Fruit fly (Drosophila melanogaster) whole organism, prepupa: Measurements from ENCODE around the gene CG15317.
A peak's percentile ranks its signal among the peaks of the same experiment; 100 is the strongest.

Experiments
- Blimp-1 ChIP-seq: fragments of 200-800 bp; sonication (Bioruptor generic); optimal IDR thresholded peaks from 3 replicates; lab custom pipeline; 2017; ENCODE audit warnings: missing biosample characterization, missing genetic modification characterization, mild to moderate bottlenecking, moderate library complexity, missing genetic modification reagents
- CG10669 ChIP-seq: fragments of 200-800 bp; sonication (Bioruptor generic); optimal IDR thresholded peaks from 3 replicates; lab custom pipeline; 2018; ENCODE audit warnings: missing biosample characterization, mild to moderate bottlenecking, missing genetic modification characterization, moderate library complexity
- CG11902 ChIP-seq: fragments of 200-800 bp; sonication (Bioruptor generic); optimal IDR thresholded peaks from 3 replicates; lab custom pipeline; 2016; ENCODE audit warnings: missing biosample characterization, missing genetic modification characterization
- CG15336 ChIP-seq: fragments of 200-800 bp; sonication (Bioruptor generic); IDR thresholded peaks from 2 replicates; pipeline ENCODE4 v1.3.6; 2022; ENCODE audit warnings: missing biosample characterization, missing genetic modification characterization
- CG16779 ChIP-seq: fragments of 200-800 bp; sonication (Bioruptor generic); optimal IDR thresholded peaks from 3 replicates; lab custom pipeline; 2017; ENCODE audit warnings: missing biosample characterization, mild to moderate bottlenecking, missing genetic modification characterization
- CG32006 ChIP-seq: fragments of 200-800 bp; sonication (Bioruptor generic); optimal IDR thresholded peaks from 3 replicates; lab custom pipeline; 2017; ENCODE audit warnings: missing biosample characterization, mild to moderate bottlenecking, missing genetic modification characterization
- CG3919 ChIP-seq: fragments of 200-800 bp; sonication (Bioruptor generic); optimal IDR thresholded peaks from 3 replicates; lab custom pipeline; 2016; ENCODE audit warnings: missing biosample characterization, missing genetic modification characterization
- CG4318 ChIP-seq: fragments of 200-800 bp; sonication (Bioruptor generic); optimal IDR thresholded peaks from 3 replicates; lab custom pipeline; 2017; ENCODE audit warnings: missing biosample characterization, mild to moderate bottlenecking, missing genetic modification characterization
- CG6163 ChIP-seq: fragments of 200-800 bp; sonication (Bioruptor generic); IDR thresholded peaks from 3 replicates; pipeline ENCODE4 v1.3.6; 2022; ENCODE audit warnings: missing biosample characterization, missing genetic modification characterization
- CG6276 ChIP-seq: fragments of 200-800 bp; sonication (Bioruptor generic); optimal IDR thresholded peaks from 2 replicates; lab custom pipeline; 2017; ENCODE audit warnings: missing biosample characterization, mild to moderate bottlenecking, missing genetic modification characterization
- CG6854 ChIP-seq: fragments of 200-800 bp; sonication (Bioruptor generic); optimal IDR thresholded peaks from 2 replicates; lab custom pipeline; 2017; ENCODE audit warnings: missing biosample characterization, mild to moderate bottlenecking, missing genetic modification characterization
- CG7368 ChIP-seq: fragments of 200-800 bp; sonication (Bioruptor generic); optimal IDR thresholded peaks from 3 replicates; lab custom pipeline; 2016; ENCODE audit warnings: missing biosample characterization, missing genetic modification characterization
- CG8119 ChIP-seq: fragments of 200-800 bp; sonication (Bioruptor generic); IDR thresholded peaks from 3 replicates; pipeline ENCODE4 v1.3.6; 2022; ENCODE audit warnings: missing biosample characterization, missing genetic modification characterization
- CG8319 ChIP-seq: fragments of 200-800 bp; sonication (Bioruptor generic); optimal IDR thresholded peaks from 3 replicates; lab custom pipeline; 2016; ENCODE audit warnings: missing biosample characterization, missing genetic modification characterization
- CG8632 ChIP-seq: fragments of 200-800 bp; sonication (Bioruptor generic); optimal IDR thresholded peaks from 3 replicates; lab custom pipeline; 2016; ENCODE audit warnings: missing biosample characterization, missing genetic modification characterization
- Eip78C ChIP-seq: fragments of 200-800 bp; sonication (Bioruptor generic); peaks from one replicate; lab custom pipeline; 2016; ENCODE audit warnings: missing biosample characterization, missing genetic modification characterization
- Eip93F ChIP-seq: fragments of 200-800 bp; sonication (Bioruptor generic); optimal IDR thresholded peaks from 2 replicates; lab custom pipeline; 2016; ENCODE audit warnings: missing biosample characterization, mild to moderate bottlenecking, missing genetic modification characterization
- Ets21C ChIP-seq: fragments of 200-800 bp; sonication (Bioruptor generic); optimal IDR thresholded peaks from 3 replicates; lab custom pipeline; 2016; ENCODE audit warnings: missing biosample characterization, missing genetic modification characterization
- Ets96B ChIP-seq: fragments of 200-800 bp; optimal IDR thresholded peaks from 2 replicates; lab custom pipeline; 2019; ENCODE audit warnings: missing biosample characterization, mild to moderate bottlenecking, missing genetic modification characterization, moderate library complexity
- Gug ChIP-seq: fragments of 200-800 bp; sonication (Bioruptor generic); IDR thresholded peaks from 2 replicates; pipeline ENCODE4 v1.3.6; 2022; ENCODE audit warnings: missing biosample characterization, missing genetic modification characterization
- Hr38 ChIP-seq: sonication (Bioruptor generic); optimal IDR thresholded peaks from 2 replicates; lab custom pipeline; 2016; ENCODE audit warnings: missing biosample characterization, missing genetic modification characterization
- Hr39 ChIP-seq: fragments of 200-800 bp; sonication (Bioruptor generic); optimal IDR thresholded peaks from 2 replicates; lab custom pipeline; 2016; ENCODE audit warnings: missing biosample characterization, missing genetic modification characterization
- Hr4 ChIP-seq: fragments of 200-800 bp; sonication (Bioruptor generic); optimal IDR thresholded peaks from 3 replicates; lab custom pipeline; 2016; ENCODE audit warnings: missing biosample characterization, missing genetic modification characterization
- Lpt ChIP-seq: fragments of 200-800 bp; sonication (Bioruptor generic); optimal IDR thresholded peaks from 3 replicates; lab custom pipeline; 2016; ENCODE audit warnings: missing biosample characterization, missing genetic modification characterization
- OdsH ChIP-seq: fragments of 200-800 bp; sonication (Bioruptor generic); optimal IDR thresholded peaks from 3 replicates; lab custom pipeline; 2016; ENCODE audit warnings: missing biosample characterization, missing genetic modification characterization
- Smox ChIP-seq: fragments of 200-800 bp; sonication (Bioruptor generic); optimal IDR thresholded peaks from 3 replicates; lab custom pipeline; 2016; ENCODE audit warnings: missing biosample characterization, missing genetic modification characterization
- Sox102F ChIP-seq: fragments of 200-800 bp; sonication (Bioruptor generic); optimal IDR thresholded peaks from 2 replicates; lab custom pipeline; 2016; ENCODE audit warnings: missing biosample characterization, mild to moderate bottlenecking, missing genetic modification characterization
- Sox14 ChIP-seq: fragments of 200-800 bp; sonication (Bioruptor generic); optimal IDR thresholded peaks from 3 replicates; lab custom pipeline; 2016; ENCODE audit warnings: missing biosample characterization, missing genetic modification characterization
- Sox15 ChIP-seq: fragments of 200-800 bp; sonication (Bioruptor generic); optimal IDR thresholded peaks from 3 replicates; lab custom pipeline; 2016; ENCODE audit warnings: missing biosample characterization, missing genetic modification characterization
- achi ChIP-seq: fragments of 200-800 bp; sonication (Bioruptor generic); optimal IDR thresholded peaks from 3 replicates; lab custom pipeline; 2016; ENCODE audit warnings: missing biosample characterization, missing genetic modification characterization
- cyc ChIP-seq: fragments of 200-800 bp; sonication (Bioruptor generic); optimal IDR thresholded peaks from 3 replicates; lab custom pipeline; 2016; ENCODE audit warnings: missing biosample characterization, missing genetic modification characterization
- dac ChIP-seq: fragments of 200-800 bp; sonication (Bioruptor generic); optimal IDR thresholded peaks from 2 replicates; lab custom pipeline; 2017; ENCODE audit warnings: missing biosample characterization, mild to moderate bottlenecking, missing genetic modification characterization
- dsx ChIP-seq: fragments of 200-800 bp; optimal IDR thresholded peaks from 3 replicates; lab custom pipeline; 2019; ENCODE audit warnings: missing biosample characterization, mild to moderate bottlenecking, missing genetic modification characterization, moderate library complexity; ENCODE audit not compliant: poor library complexity, severe bottlenecking
- eg ChIP-seq: fragments of 200-800 bp; sonication (Bioruptor generic); IDR thresholded peaks from 3 replicates; pipeline ENCODE4 v1.3.6; 2022; ENCODE audit warnings: missing biosample characterization, missing genetic modification characterization
- esn ChIP-seq: fragments of 200-800 bp; sonication (Bioruptor generic); optimal IDR thresholded peaks from 2 replicates; lab custom pipeline; 2016; ENCODE audit warnings: missing biosample characterization, mild to moderate bottlenecking, missing genetic modification characterization, moderate library complexity
- fd59A ChIP-seq: fragments of 200-800 bp; sonication (Bioruptor generic); optimal IDR thresholded peaks from 2 replicates; lab custom pipeline; 2017; ENCODE audit warnings: missing biosample characterization, mild to moderate bottlenecking, missing genetic modification characterization, missing genetic modification reagents
- fd85E ChIP-seq: fragments of 200-800 bp; sonication (Bioruptor generic); optimal IDR thresholded peaks from 3 replicates; lab custom pipeline; 2016; ENCODE audit warnings: missing biosample characterization, missing genetic modification characterization
- fkh ChIP-seq: fragments of 200-800 bp; sonication (Bioruptor generic); optimal IDR thresholded peaks from 3 replicates; lab custom pipeline; 2017; ENCODE audit warnings: missing biosample characterization, mild to moderate bottlenecking, missing genetic modification characterization, moderate library complexity
- net ChIP-seq: fragments of 200-800 bp; sonication (Bioruptor generic); optimal IDR thresholded peaks from 3 replicates; lab custom pipeline; 2016; ENCODE audit warnings: missing biosample characterization, missing genetic modification characterization
- salr ChIP-seq, 2 experiments: fragments of 200-800 bp; sonication (Bioruptor generic); optimal IDR thresholded peaks; 3 replicates each; lab custom pipeline; 2016 to 2018; ENCODE audit warnings: missing biosample characterization in 2 of 2, missing genetic modification characterization in 2 of 2, mild to moderate bottlenecking in 1 of 2
- spab ChIP-seq: fragments of 200-800 bp; sonication (Bioruptor generic); optimal IDR thresholded peaks from 2 replicates; lab custom pipeline; 2017; ENCODE audit warnings: missing biosample characterization, mild to moderate bottlenecking, missing genetic modification characterization, missing genetic modification reagents
- ss ChIP-seq, 2 experiments: fragments of 200-800 bp; sonication (Bioruptor generic); optimal IDR thresholded peaks; 2 replicates in 1 of 2; 3 replicates in 1 of 2; lab custom pipeline; 2017 to 2018; ENCODE audit warnings: mild to moderate bottlenecking in 2 of 2, missing biosample characterization in 2 of 2, missing genetic modification characterization in 2 of 2, moderate library complexity in 1 of 2
- svp ChIP-seq: fragments of 200-800 bp; sonication (Bioruptor generic); peaks from one replicate; lab custom pipeline; 2016; ENCODE audit warnings: missing biosample characterization, missing genetic modification characterization
- topi ChIP-seq: fragments of 200-800 bp; sonication (Bioruptor generic); optimal IDR thresholded peaks from 3 replicates; lab custom pipeline; 2016; ENCODE audit warnings: missing biosample characterization, missing genetic modification characterization
- vri ChIP-seq: fragments of 200-800 bp; sonication (Bioruptor generic); optimal IDR thresholded peaks from 3 replicates; lab custom pipeline; 2016; ENCODE audit warnings: missing biosample characterization, mild to moderate bottlenecking, missing genetic modification characterization

Gene CG15317

dm6 chrX:9579918-9580521 lies 23.7 kb upstream of the CG15317 start, which contains the start of gene LPCAT (continued):
- TF ChIP-seq salr (GFP tag; optimal IDR thresholded peaks at IDR 0.05; lab: Kevin White, UChicago) (peak in 1 of 2 experiments; percentile 0), Gug (GFP tag; lab: Robert Waterston, UW) (peak; percentile 69), esn (GFP tag; lab: Kevin White, UChicago) (peak; percentile 36), CG32006 (GFP tag; lab: Kevin White, UChicago) (no peak), Sox14 (GFP tag; lab: Kevin White, UChicago) (peak; percentile 26), CG10669 (GFP tag; lab: Kevin White, UChicago) (peak; percentile 51), Smox (GFP tag; lab: Kevin White, UChicago) (peak; percentile 23), Ets96B (tag; lab: Kevin White, UChicago) (peak; percentile 48)

- TF ChIP-seq achi (GFP tag; lab: Kevin White, UChicago) (peak; percentile 98), CG8319 (GFP tag; lab: Kevin White, UChicago) (peak; percentile 99), Smox (GFP tag; lab: Kevin White, UChicago) (peak; percentile 99), cyc (GFP tag; lab: Kevin White, UChicago) (peak; percentile 100), dsx (peak; percentile 97), eg (peak; percentile 99), CG6163 (peak; percentile 99), topi (GFP tag; lab: Kevin White, UChicago) (peak; percentile 100), fkh (peak; percentile 76), svp (GFP tag; lab: Kevin White, UChicago) (peak; percentile 100), salr (GFP tag; optimal IDR thresholded peaks at IDR 0.05; lab: Kevin White, UChicago) (peak; percentile 98 to 99), CG8119 (peak; percentile 98), Ets21C (GFP tag; lab: Kevin White, UChicago) (peak; percentile 99), CG7368 (GFP tag; lab: Kevin White, UChicago) (peak; percentile 99), Hr39 (GFP tag; lab: Kevin White, UChicago) (peak; percentile 100), CG6276 (GFP tag; lab: Kevin White, UChicago) (peak; percentile 98), CG32006 (GFP tag; lab: Kevin White, UChicago) (peak; percentile 99), vri (GFP tag; lab: Kevin White, UChicago) (peak; percentile 99), CG16779 (peak; percentile 97), dac (GFP tag; lab: Kevin White, UChicago) (peak; percentile 99), CG4318 (peak; percentile 99), Blimp-1 (GFP tag; lab: Kevin White, UChicago) (peak; percentile 98), Ets96B (tag; lab: Kevin White, UChicago) (peak; percentile 98), Eip93F (GFP tag; lab: Kevin White, UChicago) (peak; percentile 99), net (GFP tag; lab: Kevin White, UChicago) (peak; percentile 99), fd59A (GFP tag; lab: Kevin White, UChicago) (peak; percentile 98), CG8632 (GFP tag; lab: Kevin White, UChicago) (peak; percentile 99), Sox102F (peak; percentile 100), spab (GFP tag; lab: Kevin White, UChicago) (peak; percentile 98), Lpt (peak; percentile 99), OdsH (GFP tag; lab: Kevin White, UChicago) (peak; percentile 99), CG11902 (GFP tag; lab: Kevin White, UChicago) (peak; percentile 99), Hr4 (peak; percentile 97), CG15336 (GFP tag; lab: Robert Waterston, UW) (peak; percentile 98), Hr38 (GFP tag; lab: Kevin White, UChicago) (peak; percentile 83), ss (GFP tag; optimal IDR thresholded peaks at IDR 0.05; lab: Kevin White, UChicago) (peak; percentile 98), Sox14 (GFP tag; lab: Kevin White, UChicago) (peak; percentile 100), CG10669 (GFP tag; lab: Kevin White, UChicago) (peak; percentile 99), Sox15 (GFP tag; lab: Kevin White, UChicago) (peak; percentile 99), CG3919 (peak; percentile 99), fd85E (GFP tag; lab: Kevin White, UChicago) (peak; percentile 96), CG6854 (peak; percentile 99), esn (GFP tag; lab: Kevin White, UChicago) (peak; percentile 100), Gug (GFP tag; lab: Robert Waterston, UW) (peak; percentile 98), Eip78C (peak; percentile 100)
Observed at dm6 chrX:9578696-9579509, 22.6 kb upstream of the CG15317 start.
